Worm (Caenorhabditis elegans) whole organism, L2 larva: ENCODE results near the gene K08H2.3.

Experiments used
- C34F6.9 ChIP-seq: fragments of 150-350 bp; optimal IDR thresholded peaks from 2 replicates; lab custom pipeline; 2014; ENCODE audit warnings: missing biosample characterization, missing genetic modification characterization
- R02D3.7 ChIP-seq: fragments of 150-350 bp; optimal IDR thresholded peaks from 2 replicates; lab custom pipeline; 2014; ENCODE audit warnings: missing biosample characterization, missing genetic modification characterization
- Y55F3AM.14 ChIP-seq: fragments of 200-800 bp; sonication (Bioruptor generic); optimal IDR thresholded peaks from 2 replicates; lab custom pipeline; 2018; ENCODE audit warnings: mild to moderate bottlenecking, missing genetic modification characterization, missing compliant biosample characterization
- ZK546.5 ChIP-seq: sonication (generic microtip); optimal IDR thresholded peaks from 2 replicates; lab custom pipeline; 2017; ENCODE audit warnings: missing biosample characterization, missing genetic modification characterization
- alr-1 ChIP-seq: fragments of 150-350 bp; optimal IDR thresholded peaks from 2 replicates; lab custom pipeline; 2014; ENCODE audit warnings: missing biosample characterization, missing genetic modification characterization
- aly-2 ChIP-seq: fragments of 150-350 bp; optimal IDR thresholded peaks from 2 replicates; lab custom pipeline; 2014; ENCODE audit warnings: missing biosample characterization, missing genetic modification characterization
- ama-1 ChIP-seq: fragments of 150-350 bp; optimal IDR thresholded peaks from 2 replicates; lab custom pipeline; 2018; ENCODE audit warnings: inconsistent platforms
- blmp-1 ChIP-seq: sonication (generic microtip); optimal IDR thresholded peaks from 2 replicates; lab custom pipeline; 2017; ENCODE audit warnings: missing genetic modification characterization, mild to moderate bottlenecking, missing compliant biosample characterization, antibody characterized with exemption, moderate library complexity; ENCODE audit not compliant: insufficient read depth
- ceh-16 ChIP-seq: fragments of 150-350 bp; optimal IDR thresholded peaks from 2 replicates; lab custom pipeline; 2014; ENCODE audit warnings: missing biosample characterization, missing genetic modification characterization
- ceh-82 ChIP-seq: fragments of 150-350 bp; optimal IDR thresholded peaks from 2 replicates; lab custom pipeline; 2014; ENCODE audit warnings: missing biosample characterization, missing genetic modification characterization
- crh-2 ChIP-seq: sonication (generic microtip); optimal IDR thresholded peaks from 2 replicates; lab custom pipeline; 2017; ENCODE audit warnings: missing biosample characterization, missing genetic modification characterization
- egl-27 ChIP-seq: sonication (generic microtip); optimal IDR thresholded peaks from 3 replicates; lab custom pipeline; 2017; ENCODE audit warnings: missing biosample characterization, missing genetic modification reagents, missing genetic modification characterization
- elt-1 ChIP-seq: fragments of 150-350 bp; optimal IDR thresholded peaks from 2 replicates; lab custom pipeline; 2014; ENCODE audit warnings: missing biosample characterization, missing genetic modification characterization
- elt-3 ChIP-seq: sonication (generic microtip); optimal IDR thresholded peaks from 2 replicates; lab custom pipeline; 2017; ENCODE audit warnings: missing biosample characterization, missing genetic modification characterization
- fos-1 ChIP-seq: fragments of 150-350 bp; optimal IDR thresholded peaks from 2 replicates; lab custom pipeline; 2014; ENCODE audit warnings: missing biosample characterization, missing genetic modification characterization
- gmeb-1 ChIP-seq: fragments of 150-350 bp; optimal IDR thresholded peaks from 2 replicates; lab custom pipeline; 2014; ENCODE audit warnings: missing biosample characterization, missing genetic modification characterization
- lin-13 ChIP-seq: fragments of 150-350 bp; optimal IDR thresholded peaks from 2 replicates; lab custom pipeline; 2014; ENCODE audit warnings: missing biosample characterization, missing genetic modification reagents, missing genetic modification characterization
- lsy-2 ChIP-seq, 2 experiments: fragments of 150-350 bp in 1 of 2; sonication (generic microtip) in 1 of 2; optimal IDR thresholded peaks; 2 replicates each; lab custom pipeline; 2014 to 2017; ENCODE audit warnings: missing biosample characterization in 2 of 2, missing genetic modification characterization in 2 of 2
- nhr-10 ChIP-seq: sonication (generic microtip); optimal IDR thresholded peaks from 2 replicates; lab custom pipeline; 2017; ENCODE audit warnings: missing biosample characterization, missing genetic modification characterization
- nhr-12 ChIP-seq: fragments of 150-350 bp; optimal IDR thresholded peaks from 2 replicates; lab custom pipeline; 2014; ENCODE audit warnings: missing biosample characterization, missing genetic modification characterization
- nhr-129 ChIP-seq: fragments of 150-350 bp; optimal IDR thresholded peaks from 2 replicates; lab custom pipeline; 2014; ENCODE audit warnings: missing biosample characterization, missing genetic modification characterization
- nhr-21 ChIP-seq: fragments of 150-350 bp; optimal IDR thresholded peaks from 2 replicates; lab custom pipeline; 2014; ENCODE audit warnings: missing biosample characterization, missing genetic modification characterization
- nhr-6 ChIP-seq: fragments of 150-350 bp; optimal IDR thresholded peaks from 2 replicates; lab custom pipeline; 2014; ENCODE audit warnings: missing biosample characterization, missing genetic modification characterization
- peb-1 ChIP-seq: fragments of 150-350 bp; optimal IDR thresholded peaks from 2 replicates; lab custom pipeline; 2014; ENCODE audit warnings: missing biosample characterization, missing genetic modification characterization
- sma-3 ChIP-seq: sonication (generic microtip); optimal IDR thresholded peaks from 2 replicates; lab custom pipeline; 2016; ENCODE audit warnings: missing genetic modification reagents, missing genetic modification characterization, missing compliant biosample characterization
- sma-9 ChIP-seq, 2 experiments: fragments of 150-350 bp in 1 of 2; sonication (generic microtip) in 1 of 2; optimal IDR thresholded peaks; 2 replicates each; lab custom pipeline; 2014 to 2016; ENCODE audit warnings: missing genetic modification characterization in 2 of 2, mild to moderate bottlenecking in 1 of 2, missing biosample characterization in 1 of 2, missing compliant biosample characterization in 1 of 2, missing genetic modification reagents in 1 of 2, moderate library complexity in 1 of 2
- unc-55 ChIP-seq: fragments of 150-350 bp; sonication (generic microtip); optimal IDR thresholded peaks from 3 replicates; lab custom pipeline; 2014; ENCODE audit warnings: missing biosample characterization, missing genetic modification reagents, missing genetic modification characterization
- zag-1 ChIP-seq: fragments of 150-350 bp; optimal IDR thresholded peaks from 2 replicates; lab custom pipeline; 2014; ENCODE audit warnings: missing biosample characterization, missing genetic modification characterization
- ztf-1 ChIP-seq: fragments of 200-800 bp; sonication (Bioruptor generic); conservative IDR thresholded peaks from 2 replicates; pipeline ENCODE4 v1.3.6; 2022; ENCODE audit warnings: missing genetic modification characterization, missing compliant biosample characterization

The K08H2.3 gene

DNA sequence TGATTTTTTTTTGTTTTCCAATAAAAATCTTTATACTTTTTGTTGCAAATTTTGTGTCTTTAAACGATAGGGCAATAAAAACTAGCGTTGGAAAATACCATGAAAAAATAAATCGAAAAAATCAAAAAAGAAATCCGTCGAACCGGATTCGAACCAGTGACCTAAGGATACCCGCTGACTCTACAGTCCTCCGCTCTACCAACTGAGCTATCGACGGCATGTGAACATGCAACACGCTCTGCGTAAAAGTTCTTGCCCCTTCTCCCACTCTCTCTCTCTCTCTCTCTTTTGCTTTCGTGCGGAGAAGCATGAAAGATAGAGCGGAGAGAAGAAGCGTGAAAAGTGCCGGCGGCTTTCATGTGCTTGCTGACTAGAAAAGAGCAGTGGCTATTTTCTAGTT lies 27.3 kb downstream of the K08H2.3 start (continued):
- TF ChIP-seq sma-9 (GFP tag; optimal IDR thresholded peaks at IDR 0.05; lab: Kevin White, UChicago) = peak; percentile 68
- no peak for TF ChIP-seq sma-9 (tag; optimal IDR thresholded peaks at IDR 0.05; lab: Kevin White, UChicago)
- no peak for TF ChIP-seq ztf-1 (GFP tag; lab: Robert Waterston, UW)
- peak; percentile 23 for TF ChIP-seq Y55F3AM.14 (GFP tag; lab: Kevin White, UChicago)
- TF ChIP-seq gmeb-1 = peak; percentile 19

DNA sequence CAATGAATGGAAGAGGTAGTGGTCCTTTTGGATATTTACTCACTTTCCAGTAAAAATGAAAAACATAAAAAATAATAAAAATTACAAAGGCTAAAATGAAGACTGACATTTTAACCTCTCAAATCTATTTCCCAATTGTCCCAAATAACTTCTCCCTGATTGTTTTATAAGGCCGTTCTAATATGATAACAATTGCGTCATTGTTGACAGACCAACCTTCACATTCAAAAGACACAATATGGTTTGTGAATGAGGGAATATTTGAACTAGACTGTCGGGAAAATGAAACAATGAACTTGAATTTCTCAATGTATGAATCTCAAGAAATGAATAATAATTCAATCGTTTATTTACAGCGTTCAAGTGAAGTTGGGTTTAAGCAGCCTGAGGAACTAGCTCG lies 30.0 kb downstream of the K08H2.3 start, which contains the start of gene cyp-14A1:
cyp-14A1 (minus strand) TSS at position 126 of the 400 bp plus-strand sequence.
- TF ChIP-seq nhr-129 (tag; lab: Kevin White, UChicago) = peak; percentile 74
- no peak for TF ChIP-seq sma-3 (GFP tag; lab: Kevin White, UChicago)

DNA sequence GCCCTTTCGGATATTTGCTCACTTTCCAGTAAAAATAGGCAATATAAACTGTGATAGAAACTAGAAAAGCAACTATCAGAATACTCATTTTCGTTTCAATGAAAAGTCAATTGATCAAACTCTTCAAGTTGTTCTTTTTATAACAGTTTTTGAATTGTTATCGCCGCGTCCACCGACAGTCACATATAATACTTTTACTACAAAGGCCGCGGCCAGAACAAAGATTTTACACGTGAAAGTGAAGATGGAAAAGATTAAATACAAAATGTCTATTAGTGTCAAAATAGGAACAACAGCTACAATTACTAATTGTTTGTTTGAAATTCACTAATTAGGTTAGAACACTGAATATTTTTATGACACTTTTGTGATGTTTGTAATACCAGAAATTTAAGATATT lies 32.4 kb downstream of the K08H2.3 start, which contains the start of gene cyp-14A2:
cyp-14A2 (minus strand) TSS at position 101 of the 400 bp plus-strand sequence.
- TF ChIP-seq ceh-82 (tag; lab: Kevin White, UChicago) (no peak), peb-1 (tag; lab: Kevin White, UChicago) (no peak), crh-2 (no peak), nhr-21 (tag; lab: Kevin White, UChicago) (no peak)

DNA sequence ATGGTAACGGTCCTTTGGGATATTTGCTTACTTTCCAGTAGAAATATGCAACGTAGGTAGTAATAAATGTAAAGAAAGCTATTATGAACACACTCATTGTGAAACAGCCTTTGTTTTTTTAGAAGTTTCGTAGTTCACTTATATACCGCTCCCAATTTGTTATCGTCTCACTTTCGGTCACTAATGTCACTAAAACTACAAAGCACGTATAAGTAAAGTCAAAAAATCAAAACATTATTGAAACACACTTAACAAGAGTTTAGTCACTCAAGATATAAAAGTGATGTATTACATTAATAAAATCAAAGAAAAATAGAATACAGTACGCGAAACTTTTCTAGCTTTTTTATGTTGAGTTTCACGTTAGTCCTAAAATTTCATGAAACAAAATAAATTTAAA lies 36.9 kb downstream of the K08H2.3 start, which contains the start of gene cyp-14A3:
cyp-14A3 (minus strand) TSS at position 101 of the 400 bp plus-strand sequence.
- TF ChIP-seq peb-1 (tag; lab: Kevin White, UChicago) (no peak), Y55F3AM.14 (GFP tag; lab: Kevin White, UChicago) (no peak), ama-1 (no peak), ceh-16 (tag; lab: Kevin White, UChicago) (no peak), egl-27 (tag; lab: Kevin White, UChicago) (no peak)

DNA sequence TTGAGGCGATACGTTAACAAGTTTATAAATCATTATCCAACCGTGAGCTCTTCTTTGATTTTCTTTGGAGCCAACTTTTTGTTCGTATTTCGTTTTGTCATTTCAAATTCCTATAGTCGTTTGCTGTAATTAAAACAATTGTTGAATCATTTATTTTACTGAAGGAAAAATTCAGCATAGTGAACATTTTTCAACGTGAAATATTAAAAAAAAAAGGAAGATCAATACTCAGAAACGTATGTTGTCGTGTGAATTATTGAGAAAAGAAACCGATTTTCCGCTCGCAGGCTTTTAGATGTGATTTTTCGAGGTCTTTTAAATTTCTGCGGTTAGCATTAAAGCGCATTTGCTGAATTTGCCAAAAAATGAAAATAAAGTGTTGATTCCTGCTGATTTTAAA lies 41.7 kb downstream of the K08H2.3 start, which contains the start of gene phf-33:
phf-33 (minus strand) TSS at position 101 of the 400 bp plus-strand sequence.
- no peak for TF ChIP-seq C34F6.9 (tag; lab: Kevin White, UChicago)

DNA sequence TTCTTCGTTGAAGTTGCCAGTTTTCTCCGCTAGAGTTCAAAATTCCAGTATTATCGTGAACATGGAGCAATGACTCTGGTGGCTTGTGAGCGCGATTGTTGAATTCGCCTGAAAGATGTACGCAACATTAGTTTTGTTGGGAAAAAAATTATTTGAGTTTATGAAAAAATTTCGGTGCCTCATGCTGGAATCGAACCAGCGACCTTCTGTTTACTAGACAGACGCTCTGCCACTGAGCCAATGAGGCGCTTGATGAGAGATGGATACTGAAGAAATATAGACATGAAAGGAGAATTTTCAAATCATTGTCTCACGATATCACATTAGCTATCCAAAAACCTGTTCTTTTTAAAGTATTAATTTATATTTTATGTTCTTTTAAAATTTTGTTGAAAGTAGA lies 46.3 kb downstream of the K08H2.3 start:
- TF ChIP-seq crh-2 = peak; percentile 7
- TF ChIP-seq ztf-1 (GFP tag; lab: Robert Waterston, UW) = no peak
- TF ChIP-seq ceh-82 (tag; lab: Kevin White, UChicago) = no peak
- TF ChIP-seq elt-1 (tag; lab: Kevin White, UChicago) = no peak
- no peak for TF ChIP-seq nhr-129 (tag; lab: Kevin White, UChicago)
- TF ChIP-seq nhr-21 (tag; lab: Kevin White, UChicago) = peak; percentile 1
- no peak for TF ChIP-seq aly-2 (tag; lab: Kevin White, UChicago)
- TF ChIP-seq sma-9 (GFP tag; optimal IDR thresholded peaks at IDR 0.05; lab: Kevin White, UChicago) = peak; percentile 19
- TF ChIP-seq sma-9 (tag; optimal IDR thresholded peaks at IDR 0.05; lab: Kevin White, UChicago) = no peak
- TF ChIP-seq ama-1 = no peak
- TF ChIP-seq, all 48 proteins: peak for 3

DNA sequence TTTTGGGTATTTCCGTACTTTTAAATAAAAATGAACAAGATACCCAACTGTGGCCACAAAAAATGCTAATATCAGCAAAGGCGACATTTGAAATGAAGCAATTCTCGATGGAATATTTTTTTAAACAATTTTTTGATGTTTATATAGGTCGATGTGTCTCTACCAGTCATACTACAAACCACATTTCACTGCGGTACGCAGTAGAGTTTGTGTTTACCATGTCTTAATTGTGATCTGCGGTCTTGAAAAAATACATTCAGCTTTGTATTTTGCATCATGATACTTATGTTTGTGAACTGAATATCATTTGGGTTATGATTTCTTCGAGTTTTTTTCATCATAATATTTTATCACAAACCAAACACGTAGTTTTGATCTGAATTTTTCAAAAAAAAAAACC lies 46.9 kb downstream of the K08H2.3 start, which contains the start of gene cyp-14A4:
cyp-14A4 (minus strand) TSS at position 107 of the 400 bp plus-strand sequence.
- TF ChIP-seq nhr-6 = no peak
- TF ChIP-seq ZK546.5 (tag; lab: Kevin White, UChicago) = no peak
- TF ChIP-seq peb-1 (tag; lab: Kevin White, UChicago) = no peak
- no peak for TF ChIP-seq lsy-2 (tag; optimal IDR thresholded peaks at IDR 0.05; lab: Kevin White, UChicago)
- TF ChIP-seq egl-27 (tag; lab: Kevin White, UChicago) = no peak
- TF ChIP-seq lin-13 (GFP tag; lab: Kevin White, UChicago) = no peak
- TF ChIP-seq nhr-12 = no peak
- no peak for TF ChIP-seq sma-3 (GFP tag; lab: Kevin White, UChicago)
- no peak for TF ChIP-seq R02D3.7
- TF ChIP-seq elt-3 (tag; lab: Kevin White, UChicago) = no peak

DNA sequence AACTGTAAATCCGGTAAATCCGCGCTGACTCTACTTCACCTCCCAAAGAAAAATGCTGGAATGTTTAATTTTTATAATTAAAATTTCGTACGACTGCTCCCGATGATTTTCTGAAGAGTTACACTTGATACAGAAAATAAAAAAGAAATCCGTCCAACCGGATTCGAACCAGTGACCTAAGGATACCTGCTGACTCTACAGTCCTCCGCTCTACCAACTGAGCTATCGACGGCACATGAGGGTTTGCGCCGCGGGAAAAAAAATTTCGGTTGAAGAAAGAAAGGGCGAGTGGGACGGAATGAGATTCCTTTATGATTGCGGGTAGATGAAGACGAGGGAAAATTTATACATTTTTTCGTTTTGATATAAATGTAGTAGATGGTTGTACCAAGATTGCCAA lies 47.4 kb downstream of the K08H2.3 start:
- TF ChIP-seq R02D3.7 = no peak
- no peak for TF ChIP-seq nhr-10 (tag; lab: Kevin White, UChicago)
- TF ChIP-seq blmp-1 (tag; lab: Kevin White, UChicago) = no peak
- no peak for TF ChIP-seq fos-1 (tag; lab: Kevin White, UChicago)
- no peak for TF ChIP-seq alr-1 (tag; lab: Kevin White, UChicago)
- TF ChIP-seq nhr-12 = no peak
- no peak for TF ChIP-seq unc-55 (GFP tag; lab: Kevin White, UChicago)
- TF ChIP-seq ztf-1 (GFP tag; lab: Robert Waterston, UW) = no peak
- TF ChIP-seq elt-1 (tag; lab: Kevin White, UChicago) = no peak
- no peak for TF ChIP-seq nhr-129 (tag; lab: Kevin White, UChicago)
- no peak for TF ChIP-seq zag-1
